Worm (Caenorhabditis elegans) whole organism, early embryonic: ENCODE data around the gene Y48E1C.4.

Experiments
- ama-1 ChIP-seq: fragments of 150-350 bp; optimal IDR thresholded peaks from 2 replicates; lab custom pipeline; 2014
- flt-1 ChIP-seq: fragments of 200-800 bp; sonication (Bioruptor generic); IDR thresholded peaks from 2 replicates; pipeline ENCODE4 v1.3.6; 2022; ENCODE audit warnings: missing genetic modification characterization, missing compliant biosample characterization
- hmbx-1 ChIP-seq: sonication (generic microtip); optimal IDR thresholded peaks from 2 replicates; lab custom pipeline; 2016; ENCODE audit warnings: mild to moderate bottlenecking, missing genetic modification characterization, missing compliant biosample characterization
- hmg-4 ChIP-seq: fragments of 200-800 bp; sonication (Bioruptor generic); optimal IDR thresholded peaks from 2 replicates; lab custom pipeline; 2018; ENCODE audit warnings: mild to moderate bottlenecking, missing genetic modification characterization, missing compliant biosample characterization
- sea-1 ChIP-seq: fragments of 200-800 bp; sonication (Bioruptor generic); conservative IDR thresholded peaks from 2 replicates; pipeline ENCODE4 v1.3.6; 2022; ENCODE audit warnings: missing genetic modification characterization, missing compliant biosample characterization
- tbx-37 ChIP-seq: fragments of 200-800 bp; sonication (Bioruptor generic); conservative IDR thresholded peaks from 2 replicates; pipeline ENCODE4 v1.3.6; 2022; ENCODE audit warnings: missing genetic modification reagents, missing genetic modification characterization, missing compliant biosample characterization

DNA sequence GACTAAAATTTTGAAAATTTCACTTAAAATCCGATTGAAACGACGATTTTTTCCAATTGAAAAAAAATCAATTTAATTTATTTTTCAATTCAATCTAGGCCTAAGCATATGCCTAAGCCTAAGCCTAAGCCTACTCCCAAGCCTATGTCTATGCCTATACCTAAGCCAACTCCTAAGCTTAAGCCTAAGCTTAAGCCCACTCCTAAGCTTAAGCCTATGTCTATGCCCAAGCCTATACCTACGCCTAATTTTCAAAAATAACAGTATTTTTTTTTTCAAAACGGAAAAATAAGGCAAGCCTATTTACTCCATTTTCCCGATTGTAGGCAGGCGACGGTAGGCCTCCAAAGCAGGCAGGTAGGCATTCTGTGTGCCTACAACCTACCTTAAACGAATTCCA lies 7.7 kb upstream of the Y48E1C.4 start:
- TF ChIP-seq ama-1 (no peak), hmbx-1 (tag; lab: Kevin White, UChicago) (no peak), hmg-4 (GFP tag; lab: Kevin White, UChicago) (no peak), sea-1 (GFP tag; lab: Robert Waterston, UW) (no peak), tbx-37 (GFP tag; lab: Robert Waterston, UW) (no peak), flt-1 (no peak)
